Worm (Caenorhabditis elegans): ENCODE results near the gene snr-4.

snr-4 gene

DNA sequence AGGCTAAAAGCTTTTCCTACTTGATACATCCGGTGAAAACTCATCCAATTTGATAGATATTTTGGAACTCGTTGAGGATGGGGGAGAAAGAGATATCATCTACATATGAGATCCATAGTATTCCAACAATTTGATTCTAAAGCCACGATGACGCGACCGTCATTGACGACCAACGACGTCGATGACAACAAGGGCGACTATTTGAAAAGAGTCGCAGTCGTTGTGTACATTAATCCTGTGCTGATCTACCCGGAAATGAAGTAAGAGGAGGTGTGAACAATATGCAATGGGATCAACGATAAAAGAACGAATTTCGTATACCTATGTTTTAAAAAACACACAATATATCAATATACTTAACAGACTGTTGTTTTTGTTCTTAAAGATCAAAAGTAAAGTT lies 48.6 kb upstream of the snr-4 start:
- TF ChIP-seq zag-1 (tag; optimal IDR thresholded peaks at IDR 0.05) = no peak
- TF ChIP-seq nhr-6 (tag; optimal IDR thresholded peaks at IDR 0.05) = no peak
- TF ChIP-seq skn-1 (tag; optimal IDR thresholded peaks at IDR 0.05) = no peak
- TF ChIP-seq ztf-4 (tag; optimal IDR thresholded peaks at IDR 0.05) = no peak
- TF ChIP-seq sem-4 (tag; optimal IDR thresholded peaks at IDR 0.05) = no peak
- TF ChIP-seq unc-55 (GFP tag; optimal IDR thresholded peaks at IDR 0.05) = no peak
- no peak for TF ChIP-seq Y55F3AM.14 (GFP tag; optimal IDR thresholded peaks at IDR 0.05)
- TF ChIP-seq nhr-129 (tag; optimal IDR thresholded peaks at IDR 0.05) = no peak
- no peak for TF ChIP-seq unc-39 (tag; optimal IDR thresholded peaks at IDR 0.05)
- no peak for TF ChIP-seq F13H6.1 (tag; optimal IDR thresholded peaks at IDR 0.05)
- no peak for TF ChIP-seq nhr-10 (tag; optimal IDR thresholded peaks at IDR 0.05)
- TF ChIP-seq lsy-2 (tag; optimal IDR thresholded peaks at IDR 0.05) = no peak

DNA sequence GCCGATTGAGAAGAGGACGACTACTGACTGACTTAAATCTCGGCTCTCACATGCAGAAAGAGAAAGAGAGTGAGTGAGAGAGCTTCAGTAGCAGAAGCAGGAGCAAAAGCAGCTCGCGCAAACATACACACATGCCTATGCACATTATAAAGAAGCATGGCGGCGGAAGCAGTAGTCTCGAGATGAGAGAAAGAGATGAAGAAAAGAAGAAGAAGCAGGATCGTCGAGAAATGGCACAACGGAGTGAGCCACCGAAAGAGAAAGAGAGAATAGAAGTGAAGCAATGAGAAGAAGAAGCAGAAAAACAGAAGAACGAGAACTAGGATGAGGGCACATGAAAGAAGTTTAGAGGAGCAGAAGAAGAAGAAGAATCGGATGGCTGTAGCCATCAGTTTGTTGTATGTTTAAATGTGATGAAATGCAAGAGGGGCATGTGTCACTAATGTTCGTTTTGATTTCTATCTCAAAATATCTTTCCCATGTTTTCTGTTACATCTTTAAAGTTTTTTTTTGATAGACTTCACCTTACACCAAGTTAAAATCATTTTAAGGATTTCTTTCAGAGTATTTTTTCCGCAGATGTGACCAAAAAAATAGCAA lies 47.5 kb upstream of the snr-4 start:
- TF ChIP-seq zag-1 (tag; optimal IDR thresholded peaks at IDR 0.05) = peak; percentile 82
- TF ChIP-seq nhr-77 (tag; optimal IDR thresholded peaks at IDR 0.05) = no peak
- TF ChIP-seq sma-9 (GFP tag; optimal IDR thresholded peaks at IDR 0.05) = peak; percentile 29
- no peak for TF ChIP-seq sma-9 (tag; optimal IDR thresholded peaks at IDR 0.05)
- TF ChIP-seq snpc-4 (tag; optimal IDR thresholded peaks at IDR 0.05) = peak; percentile 15
- TF ChIP-seq unc-55 (GFP tag; optimal IDR thresholded peaks at IDR 0.05) = peak; percentile 56
- no peak for TF ChIP-seq peb-1 (tag; optimal IDR thresholded peaks at IDR 0.05)
- TF ChIP-seq C34F6.9 (tag; optimal IDR thresholded peaks at IDR 0.05) = peak; percentile 76
- no peak for TF ChIP-seq skn-1 (tag; optimal IDR thresholded peaks at IDR 0.05)
- TF ChIP-seq nhr-129 (tag; optimal IDR thresholded peaks at IDR 0.05) = peak; percentile 75
- no peak for TF ChIP-seq Y55F3AM.14 (GFP tag; optimal IDR thresholded peaks at IDR 0.05)
- no peak for TF ChIP-seq fos-1 (tag; optimal IDR thresholded peaks at IDR 0.05)
- peak in 1 of 2 experiments; percentile 56 for TF ChIP-seq lsy-2 (tag; optimal IDR thresholded peaks at IDR 0.05)
- TF ChIP-seq dmd-4 (tag; optimal IDR thresholded peaks at IDR 0.05) = no peak
- peak; percentile 7 for TF ChIP-seq mab-5 (tag; optimal IDR thresholded peaks at IDR 0.05)
- no peak for TF ChIP-seq unc-39 (tag; optimal IDR thresholded peaks at IDR 0.05)
- peak; percentile 48 for TF ChIP-seq F13H6.1 (tag; optimal IDR thresholded peaks at IDR 0.05)
- TF ChIP-seq unc-62 (GFP tag; optimal IDR thresholded peaks at IDR 0.05) = no peak
- peak; percentile 61 to 77 for TF ChIP-seq mdl-1 (tag; optimal IDR thresholded peaks at IDR 0.05)
- no peak for TF ChIP-seq nhr-21 (tag; optimal IDR thresholded peaks at IDR 0.05)
- no peak for TF ChIP-seq ceh-16 (tag; optimal IDR thresholded peaks at IDR 0.05)
- peak; percentile 56 for TF ChIP-seq lin-11 (tag; optimal IDR thresholded peaks at IDR 0.05)
- TF ChIP-seq nhr-6 (tag; optimal IDR thresholded peaks at IDR 0.05) = no peak
- TF ChIP-seq ZK546.5 (tag; optimal IDR thresholded peaks at IDR 0.05) = no peak
- TF ChIP-seq crh-2 (tag; optimal IDR thresholded peaks at IDR 0.05) = peak; percentile 41

DNA sequence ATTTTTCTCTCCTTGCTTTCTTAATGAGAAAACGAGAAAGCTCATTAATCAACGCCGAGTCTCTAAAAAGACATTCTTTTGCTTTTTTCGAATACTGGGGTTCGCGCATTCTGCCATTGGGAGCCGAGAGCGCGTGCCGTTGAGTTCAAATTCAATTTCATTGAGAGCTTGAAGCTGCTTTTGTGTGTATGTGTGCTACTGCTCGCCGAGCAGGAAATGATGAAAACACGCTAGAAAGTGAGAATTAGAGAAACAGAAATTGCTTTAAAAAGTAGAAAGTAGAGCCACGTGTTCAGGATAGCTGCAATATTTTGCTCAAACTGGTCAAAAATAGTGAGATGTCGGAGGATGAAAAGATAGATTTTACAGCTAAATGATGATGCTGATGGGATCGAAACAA lies 46.2 kb upstream of the snr-4 start:
- TF ChIP-seq sma-9 (GFP tag; optimal IDR thresholded peaks at IDR 0.05) = peak; percentile 42
- TF ChIP-seq sma-9 (tag; optimal IDR thresholded peaks at IDR 0.05) = no peak
- no peak for TF ChIP-seq skn-1 (tag; optimal IDR thresholded peaks at IDR 0.05)
- no peak for TF ChIP-seq ceh-16 (tag; optimal IDR thresholded peaks at IDR 0.05)
- peak in 1 of 2 experiments; percentile 60 for TF ChIP-seq lsy-2 (tag; optimal IDR thresholded peaks at IDR 0.05)
- peak; percentile 46 for TF ChIP-seq zag-1 (tag; optimal IDR thresholded peaks at IDR 0.05)
- TF ChIP-seq nhr-129 (tag; optimal IDR thresholded peaks at IDR 0.05) = peak; percentile 34
- TF ChIP-seq C34F6.9 (tag; optimal IDR thresholded peaks at IDR 0.05) = peak; percentile 58
- TF ChIP-seq unc-55 (GFP tag; optimal IDR thresholded peaks at IDR 0.05) = peak; percentile 7

DNA sequence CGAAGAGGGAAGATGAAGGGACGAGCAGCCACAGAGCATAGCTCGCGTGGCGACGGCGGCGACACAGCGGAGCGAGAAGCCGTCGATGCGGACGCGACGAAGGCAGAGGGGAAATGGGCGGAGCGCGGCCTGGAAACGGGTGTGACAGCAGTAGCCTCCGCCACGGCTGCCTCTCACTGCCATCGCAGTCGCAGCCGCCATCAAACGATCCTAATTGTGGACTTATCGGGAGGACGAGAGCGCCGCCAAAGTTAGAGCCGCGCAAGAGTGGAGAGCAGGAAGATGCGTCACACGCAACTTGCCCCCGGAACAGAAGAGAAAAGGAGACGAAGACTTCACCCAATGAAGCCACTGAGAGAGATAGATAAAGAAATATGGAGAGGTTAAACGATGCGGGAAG lies 44.8 kb upstream of the snr-4 start:
- peak; percentile 82 for TF ChIP-seq zag-1 (tag; optimal IDR thresholded peaks at IDR 0.05)
- no peak for TF ChIP-seq peb-1 (tag; optimal IDR thresholded peaks at IDR 0.05)
- no peak for TF ChIP-seq aly-2 (tag; optimal IDR thresholded peaks at IDR 0.05)
- TF ChIP-seq nhr-10 (tag; optimal IDR thresholded peaks at IDR 0.05) = no peak
- peak in 1 of 2 experiments; percentile 36 for TF ChIP-seq lsy-2 (tag; optimal IDR thresholded peaks at IDR 0.05)
- no peak for TF ChIP-seq dmd-4 (tag; optimal IDR thresholded peaks at IDR 0.05)
- peak; percentile 18 for TF ChIP-seq lin-11 (tag; optimal IDR thresholded peaks at IDR 0.05)
- no peak for TF ChIP-seq egl-27 (tag; optimal IDR thresholded peaks at IDR 0.05)
- TF ChIP-seq ceh-82 (tag; optimal IDR thresholded peaks at IDR 0.05) = no peak
- TF ChIP-seq alr-1 (tag; optimal IDR thresholded peaks at IDR 0.05) = no peak
- peak; percentile 31 for TF ChIP-seq nhr-129 (tag; optimal IDR thresholded peaks at IDR 0.05)
- no peak for TF ChIP-seq R02D3.7 (tag; optimal IDR thresholded peaks at IDR 0.05)
- no peak for TF ChIP-seq elt-1 (tag; optimal IDR thresholded peaks at IDR 0.05)
- TF ChIP-seq mbf-1 (tag; optimal IDR thresholded peaks at IDR 0.05) = no peak
- peak; percentile 35 for TF ChIP-seq Y55F3AM.14 (GFP tag; optimal IDR thresholded peaks at IDR 0.05)
- no peak for TF ChIP-seq nhr-21 (tag; optimal IDR thresholded peaks at IDR 0.05)
- TF ChIP-seq blmp-1 (tag; optimal IDR thresholded peaks at IDR 0.05; ENCODE audit: insufficient read depth) = no peak
- TF ChIP-seq nhr-23 (tag; optimal IDR thresholded peaks at IDR 0.05) = no peak
- no peak for TF ChIP-seq lin-13 (GFP tag; optimal IDR thresholded peaks at IDR 0.05)
- TF ChIP-seq F13H6.1 (tag; optimal IDR thresholded peaks at IDR 0.05) = peak; percentile 50
- TF ChIP-seq ztf-1 (GFP tag; conservative IDR thresholded peaks at IDR 0.05) = no peak
- no peak for TF ChIP-seq nhr-25 (tag; optimal IDR thresholded peaks at IDR 0.05)
- TF ChIP-seq unc-62 (GFP tag; optimal IDR thresholded peaks at IDR 0.05) = no peak
- peak; percentile 14 for TF ChIP-seq sem-4 (tag; optimal IDR thresholded peaks at IDR 0.05)
- no peak for TF ChIP-seq sma-3 (GFP tag; optimal IDR thresholded peaks at IDR 0.05)
- TF ChIP-seq C34F6.9 (tag; optimal IDR thresholded peaks at IDR 0.05) = peak; percentile 40
- no peak for TF ChIP-seq nhr-6 (tag; optimal IDR thresholded peaks at IDR 0.05)
- no peak for TF ChIP-seq fos-1 (tag; optimal IDR thresholded peaks at IDR 0.05)
- TF ChIP-seq mab-5 (tag; optimal IDR thresholded peaks at IDR 0.05) = no peak
- no peak for TF ChIP-seq crh-2 (tag; optimal IDR thresholded peaks at IDR 0.05)
- no peak for TF ChIP-seq ztf-11 (tag; optimal IDR thresholded peaks at IDR 0.05)
- TF ChIP-seq mdl-1 (tag; optimal IDR thresholded peaks at IDR 0.05) = peak in 1 of 2 experiments; percentile 1
- no peak for TF ChIP-seq skn-1 (tag; optimal IDR thresholded peaks at IDR 0.05)
- TF ChIP-seq nhr-237 (tag; optimal IDR thresholded peaks at IDR 0.05) = no peak
